Fruit fly (Drosophila melanogaster) whole organism, embryonic: Measurements from ENCODE around the gene CG42579.
A peak's percentile ranks its signal among the peaks of the same experiment; 100 is the strongest.

Experiments used
- Bteb2 ChIP-seq: fragments of 200-800 bp; sonication (Bioruptor generic); optimal IDR thresholded peaks from 2 replicates; lab custom pipeline; 2016; ENCODE audit warnings: missing biosample characterization, missing genetic modification characterization
- C15 ChIP-seq: fragments of 200-800 bp; sonication (Bioruptor generic); IDR thresholded peaks from 3 replicates; pipeline ENCODE4 v1.3.6; 2022; ENCODE audit warnings: missing biosample characterization, missing genetic modification characterization
- CG10959 ChIP-seq: fragments of 200-800 bp; sonication (Bioruptor generic); IDR thresholded peaks from 2 replicates; pipeline ENCODE4 v1.3.6; 2022; ENCODE audit warnings: missing biosample characterization, missing genetic modification characterization
- CG11456 ChIP-seq: fragments of 200-800 bp; sonication (Bioruptor generic); IDR thresholded peaks from 3 replicates; pipeline ENCODE4 v1.3.6; 2022; ENCODE audit warnings: missing biosample characterization, missing genetic modification characterization
- CG11695 ChIP-seq: fragments of 200-800 bp; sonication (Bioruptor generic); IDR thresholded peaks from 3 replicates; pipeline ENCODE4 v1.3.6; 2022; ENCODE audit warnings: missing biosample characterization, missing genetic modification characterization
- CG15479 ChIP-seq: fragments of 200-800 bp; sonication (Bioruptor generic); optimal IDR thresholded peaks from 3 replicates; lab custom pipeline; 2019; ENCODE audit warnings: missing biosample characterization, mild to moderate bottlenecking, missing genetic modification characterization, moderate library complexity
- CG1792 ChIP-seq: fragments of 200-800 bp; sonication (Bioruptor generic); optimal IDR thresholded peaks from 2 replicates; lab custom pipeline; 2016; ENCODE audit warnings: missing biosample characterization, missing genetic modification characterization
- CG2129 ChIP-seq: fragments of 200-800 bp; sonication (Bioruptor generic); IDR thresholded peaks from 2 replicates; pipeline ENCODE4 v1.3.6; 2022; ENCODE audit warnings: missing biosample characterization, missing genetic modification characterization; ENCODE audit not compliant: partially characterized antibody
- CG31365 ChIP-seq: fragments of 200-800 bp; sonication (Bioruptor generic); optimal IDR thresholded peaks from 2 replicates; lab custom pipeline; 2018; ENCODE audit warnings: missing biosample characterization, mild to moderate bottlenecking, missing genetic modification characterization
- CG3838 ChIP-seq: fragments of 200-800 bp; sonication (Bioruptor generic); optimal IDR thresholded peaks from 3 replicates; lab custom pipeline; 2016; ENCODE audit warnings: missing biosample characterization, missing genetic modification characterization
- CG4282 ChIP-seq: fragments of 200-800 bp; sonication (Bioruptor generic); optimal IDR thresholded peaks from 2 replicates; lab custom pipeline; 2016; ENCODE audit warnings: missing biosample characterization, missing genetic modification characterization
- CG4360 ChIP-seq: fragments of 200-800 bp; sonication (Bioruptor generic); IDR thresholded peaks from 2 replicates; pipeline ENCODE4 v1.3.6; 2022; ENCODE audit warnings: missing biosample characterization, missing genetic modification characterization
- CG4404 ChIP-seq: fragments of 200-800 bp; sonication (Bioruptor generic); IDR thresholded peaks from 2 replicates; pipeline ENCODE4 v1.3.6; 2022; ENCODE audit warnings: missing biosample characterization, missing genetic modification characterization
- CG5245 ChIP-seq: fragments of 200-800 bp; sonication (Bioruptor generic); optimal IDR thresholded peaks from 3 replicates; lab custom pipeline; 2016; ENCODE audit warnings: missing biosample characterization, missing genetic modification characterization
- CG6683 ChIP-seq: fragments of 200-800 bp; sonication (Bioruptor generic); optimal IDR thresholded peaks from 2 replicates; lab custom pipeline; 2017; ENCODE audit warnings: missing biosample characterization, mild to moderate bottlenecking, missing genetic modification characterization, missing genetic modification reagents
- CG6813 ChIP-seq: fragments of 200-800 bp; sonication (Bioruptor generic); optimal IDR thresholded peaks from 2 replicates; lab custom pipeline; 2017; ENCODE audit warnings: missing biosample characterization, missing genetic modification characterization, mild to moderate bottlenecking, moderate library complexity, missing genetic modification reagents
- CG7556 ChIP-seq: fragments of 200-800 bp; sonication (Bioruptor generic); optimal IDR thresholded peaks from 2 replicates; lab custom pipeline; 2017; ENCODE audit warnings: missing biosample characterization, mild to moderate bottlenecking, missing genetic modification characterization
- CG7839 ChIP-seq: fragments of 200-800 bp; sonication (Bioruptor generic); optimal IDR thresholded peaks from 3 replicates; lab custom pipeline; 2018; ENCODE audit warnings: missing biosample characterization, mild to moderate bottlenecking, missing genetic modification characterization, moderate library complexity
- CG8388 ChIP-seq: fragments of 200-800 bp; sonication (Bioruptor generic); optimal IDR thresholded peaks from 2 replicates; lab custom pipeline; 2019; ENCODE audit warnings: missing biosample characterization, mild to moderate bottlenecking, missing genetic modification characterization, moderate library complexity
- CG8765 ChIP-seq: fragments of 200-800 bp; sonication (Bioruptor generic); IDR thresholded peaks from 2 replicates; pipeline ENCODE4 v1.3.6; 2022; ENCODE audit warnings: missing biosample characterization, missing genetic modification characterization
- CG9727 ChIP-seq: fragments of 200-800 bp; sonication (Bioruptor generic); optimal IDR thresholded peaks from 3 replicates; lab custom pipeline; 2017; ENCODE audit warnings: missing biosample characterization, mild to moderate bottlenecking, missing genetic modification characterization
- CrebB ChIP-seq: fragments of 200-800 bp; sonication (Bioruptor generic); optimal IDR thresholded peaks from 3 replicates; lab custom pipeline; 2018; ENCODE audit warnings: missing biosample characterization, mild to moderate bottlenecking, missing genetic modification characterization
- D ChIP-seq, 2 experiments: fragments of 200-800 bp in 1 of 2; fragments of >200 bp in 1 of 2; sonication (Bioruptor generic) in 1 of 2; optimal IDR thresholded peaks; 2 replicates in 1 of 2; 3 replicates in 1 of 2; lab custom pipeline; 2017; ENCODE audit warnings: mild to moderate bottlenecking in 1 of 2, missing biosample characterization in 1 of 2, missing genetic modification characterization in 1 of 2, missing genetic modification reagents in 1 of 2
- Dbx ChIP-seq: fragments of 200-800 bp; sonication (Bioruptor generic); IDR thresholded peaks from 3 replicates; pipeline ENCODE4 v1.3.6; 2022; ENCODE audit warnings: missing biosample characterization, missing genetic modification characterization
- Eip74EF ChIP-seq, 2 experiments: fragments of 200-800 bp in 1 of 2; fragments of >200 bp in 1 of 2; sonication (Bioruptor generic) in 1 of 2; optimal IDR thresholded peaks; 2 replicates each; lab custom pipeline; 2017 to 2019; ENCODE audit warnings: missing biosample characterization in 2 of 2, missing genetic modification characterization in 2 of 2, mild to moderate bottlenecking in 1 of 2, moderate library complexity in 1 of 2
- Fer1 ChIP-seq: fragments of 200-800 bp; sonication (Bioruptor generic); optimal IDR thresholded peaks from 2 replicates; lab custom pipeline; 2017; ENCODE audit warnings: missing biosample characterization, mild to moderate bottlenecking, missing genetic modification characterization
- GATAe ChIP-seq: fragments of 200-800 bp; sonication (Bioruptor generic); conservative IDR thresholded peaks from 2 replicates; pipeline ENCODE4 v1.3.6; 2022; ENCODE audit warnings: missing biosample characterization, missing genetic modification characterization
- Gug ChIP-seq: fragments of 200-800 bp; sonication (Bioruptor generic); IDR thresholded peaks from 4 replicates; pipeline ENCODE4 v1.3.6; 2022; ENCODE audit warnings: missing biosample characterization, missing genetic modification characterization
- HHEX ChIP-seq: fragments of 200-800 bp; sonication (Bioruptor generic); optimal IDR thresholded peaks from 3 replicates; lab custom pipeline; 2017; ENCODE audit warnings: missing biosample characterization, mild to moderate bottlenecking, missing genetic modification characterization, missing genetic modification reagents
- Mad ChIP-seq: fragments of 200-800 bp; sonication (Bioruptor generic); optimal IDR thresholded peaks from 2 replicates; lab custom pipeline; 2016; ENCODE audit warnings: missing biosample characterization, missing genetic modification characterization
- Meics ChIP-seq: fragments of 200-800 bp; sonication (Bioruptor generic); optimal IDR thresholded peaks from 2 replicates; lab custom pipeline; 2017; ENCODE audit warnings: missing biosample characterization, mild to moderate bottlenecking, missing genetic modification characterization
- Optix ChIP-seq: fragments of 200-800 bp; sonication (Bioruptor generic); IDR thresholded peaks from 3 replicates; pipeline ENCODE4 v1.3.6; 2022; ENCODE audit warnings: missing biosample characterization, missing genetic modification characterization
- Sox102F ChIP-seq: fragments of 200-800 bp; sonication (Bioruptor generic); optimal IDR thresholded peaks from 2 replicates; lab custom pipeline; 2018; ENCODE audit warnings: missing biosample characterization, mild to moderate bottlenecking, missing genetic modification characterization, moderate library complexity
- Sry-β ChIP-seq: fragments of 200-800 bp; sonication (Bioruptor generic); optimal IDR thresholded peaks from 2 replicates; lab custom pipeline; 2018; ENCODE audit warnings: missing biosample characterization, mild to moderate bottlenecking, missing genetic modification characterization, moderate library complexity
- Sry-δ ChIP-seq: fragments of 200-800 bp; sonication (Bioruptor generic); optimal IDR thresholded peaks from 2 replicates; lab custom pipeline; 2016; ENCODE audit warnings: missing biosample characterization, missing genetic modification characterization
- YL-1 ChIP-seq: fragments of 200-800 bp; sonication (Bioruptor generic); optimal IDR thresholded peaks from 3 replicates; lab custom pipeline; 2017; ENCODE audit warnings: missing biosample characterization, mild to moderate bottlenecking, missing genetic modification characterization
- ac ChIP-seq: fragments of 200-800 bp; sonication (Bioruptor generic); optimal IDR thresholded peaks from 3 replicates; lab custom pipeline; 2017; ENCODE audit warnings: missing biosample characterization, mild to moderate bottlenecking, missing genetic modification characterization
- corto ChIP-seq: fragments of 200-800 bp; sonication (Bioruptor generic); optimal IDR thresholded peaks from 2 replicates; lab custom pipeline; 2016; ENCODE audit warnings: missing biosample characterization, mild to moderate bottlenecking, missing genetic modification characterization, moderate library complexity
- da ChIP-seq: fragments of 200-800 bp; sonication (Bioruptor generic); optimal IDR thresholded peaks from 2 replicates; lab custom pipeline; 2016; ENCODE audit warnings: missing biosample characterization, missing genetic modification characterization
- dpn ChIP-seq, 2 experiments: fragments of 200-800 bp; sonication (Bioruptor generic); optimal IDR thresholded peaks; 3 replicates each; lab custom pipeline; 2016; ENCODE audit warnings: missing biosample characterization in 2 of 2, missing genetic modification characterization in 2 of 2
- fd64A ChIP-seq: fragments of 200-800 bp; sonication (Bioruptor generic); optimal IDR thresholded peaks from 3 replicates; lab custom pipeline; 2018; ENCODE audit warnings: missing biosample characterization, mild to moderate bottlenecking, missing genetic modification characterization
- gce ChIP-seq: fragments of 200-800 bp; sonication (Bioruptor generic); IDR thresholded peaks from 3 replicates; pipeline ENCODE4 v1.3.6; 2022; ENCODE audit warnings: missing biosample characterization, missing genetic modification characterization
- gsb ChIP-seq: fragments of 200-800 bp; sonication (Bioruptor generic); IDR thresholded peaks from 2 replicates; pipeline ENCODE4 v1.3.6; 2022; ENCODE audit warnings: missing biosample characterization, missing genetic modification characterization
- onecut ChIP-seq: fragments of 200-800 bp; sonication (Bioruptor generic); IDR thresholded peaks from 2 replicates; pipeline ENCODE4 v1.3.6; 2022; ENCODE audit warnings: missing biosample characterization, missing genetic modification characterization
- pb ChIP-seq: fragments of 200-800 bp; sonication (Bioruptor generic); optimal IDR thresholded peaks from 3 replicates; lab custom pipeline; 2016; ENCODE audit warnings: missing biosample characterization, missing genetic modification characterization
- pnt ChIP-seq: fragments of 200-800 bp; sonication (Bioruptor generic); optimal IDR thresholded peaks from 3 replicates; lab custom pipeline; 2016; ENCODE audit warnings: missing biosample characterization, missing genetic modification characterization
- salm ChIP-seq: fragments of 200-800 bp; sonication (Bioruptor generic); optimal IDR thresholded peaks from 2 replicates; lab custom pipeline; 2018; ENCODE audit warnings: missing biosample characterization, mild to moderate bottlenecking, missing genetic modification characterization
- scrt ChIP-seq: fragments of 200-800 bp; sonication (Bioruptor generic); optimal IDR thresholded peaks from 2 replicates; lab custom pipeline; 2018; ENCODE audit warnings: missing biosample characterization, mild to moderate bottlenecking, missing genetic modification characterization, moderate library complexity
- sens ChIP-seq: fragments of 200-800 bp; sonication (Bioruptor generic); peaks from one replicate; lab custom pipeline; 2016; ENCODE audit warnings: missing biosample characterization, missing genetic modification characterization
- stwl ChIP-seq: fragments of 200-800 bp; sonication (Bioruptor generic); optimal IDR thresholded peaks from 3 replicates; lab custom pipeline; 2018; ENCODE audit warnings: missing biosample characterization, mild to moderate bottlenecking, missing genetic modification characterization, moderate library complexity
- wek ChIP-seq: fragments of 200-800 bp; sonication (Bioruptor generic); optimal IDR thresholded peaks from 3 replicates; lab custom pipeline; 2018; ENCODE audit warnings: missing biosample characterization, mild to moderate bottlenecking, missing genetic modification characterization, moderate library complexity

Gene CG42579

dm6 chrX:20488701-20489122, 38.7 kb upstream of the CG42579 start (continued):
- TF ChIP-seq Sry-δ (GFP tag; lab: Kevin White, UChicago) (no peak), corto (GFP tag; lab: Kevin White, UChicago) (no peak), CG3838 (no peak), sens (peak; percentile 80), CG8765 (no peak), Mad (GFP tag; lab: Kevin White, UChicago) (peak; percentile 5), gce (GFP tag; lab: Robert Waterston, UW) (no peak), gsb (no peak), CG7839 (peak; percentile 76), CrebB (no peak), CG2129 (GFP tag; lab: Robert Waterston, UW) (no peak), pb (no peak), Eip74EF (GFP tag; optimal IDR thresholded peaks at IDR 0.05; lab: Kevin White, UChicago) (peak in 1 of 2 experiments; percentile 82), Sox102F (peak; percentile 61), CG6813 (GFP tag; lab: Kevin White, UChicago) (peak; percentile 8), Dbx (GFP tag; lab: Robert Waterston, UW) (no peak), Optix (no peak), CG11695 (GFP tag; lab: Robert Waterston, UW) (peak; percentile 48; the same call in 1 of the 3 replicates), CG8388 (GFP tag; lab: Kevin White, UChicago) (peak; percentile 58), CG4360 (GFP tag; lab: Robert Waterston, UW) (no peak), Fer1 (GFP tag; lab: Kevin White, UChicago) (peak; percentile 63), CG5245 (GFP tag; lab: Kevin White, UChicago) (no peak), GATAe (no peak), CG7556 (GFP tag; lab: Kevin White, UChicago) (peak; percentile 82), CG9727 (GFP tag; lab: Kevin White, UChicago) (peak; percentile 73), CG15479 (GFP tag; lab: Kevin White, UChicago) (no peak), scrt (peak; percentile 18), salm (tag; lab: Kevin White, UChicago) (peak; percentile 3), CG11456 (GFP tag; lab: Robert Waterston, UW) (no peak), YL-1 (GFP tag; lab: Kevin White, UChicago) (no peak), pnt (no peak), CG31365 (tag; lab: Kevin White, UChicago) (no peak), C15 (no peak), HHEX (peak; percentile 56), fd64A (GFP tag; lab: Kevin White, UChicago) (no peak), da (no peak), Sry-β (GFP tag; lab: Kevin White, UChicago) (peak; percentile 5), Meics (GFP tag; lab: Kevin White, UChicago) (peak; percentile 57), onecut (GFP tag; lab: Robert Waterston, UW) (peak; percentile 23; the same call in 1 of the 2 replicates), CG1792 (GFP tag; lab: Kevin White, UChicago) (peak; percentile 5), ac (GFP tag; lab: Kevin White, UChicago) (no peak), CG4404 (GFP tag; lab: Robert Waterston, UW) (no peak), CG4282 (GFP tag; lab: Kevin White, UChicago) (no peak), dpn (GFP tag; optimal IDR thresholded peaks at IDR 0.05; lab: Kevin White, UChicago) (peak; percentile 14 to 64), CG10959 (GFP tag; lab: Robert Waterston, UW) (no peak), D (optimal IDR thresholded peaks at IDR 0.05; lab: Kevin White, UChicago) (no peak), D (GFP tag; optimal IDR thresholded peaks at IDR 0.05; lab: Kevin White, UChicago) (peak; percentile 69), stwl (no peak), Bteb2 (GFP tag; lab: Kevin White, UChicago) (peak; percentile 20), CG6683 (GFP tag; lab: Kevin White, UChicago) (no peak), Gug (GFP tag; lab: Robert Waterston, UW) (no peak), wek (GFP tag; lab: Kevin White, UChicago) (no peak)
